Worm (Caenorhabditis elegans): ENCODE measurements around the gene mff-1.

ce11 chrX:12987119-12987518 is at the start of gene mff-1:
- TF ChIP-seq pha-4 (tag; optimal IDR thresholded peaks at IDR 0.05) (no peak), mep-1 (tag; optimal IDR thresholded peaks at IDR 0.05) (no peak)

Measured in whole organism, mixed stage, embryonic.